Worm (Caenorhabditis elegans) whole organism, L3 larva: Measurements from ENCODE around the gene C54C6.11.
A peak's percentile ranks its signal among the peaks of the same experiment; 100 is the strongest.

Experiments used
- R02D3.7 ChIP-seq: fragments of 150-350 bp; optimal IDR thresholded peaks from 2 replicates; lab custom pipeline; 2014; ENCODE audit warnings: missing biosample characterization, missing genetic modification characterization
- ZK546.5 ChIP-seq: sonication (generic microtip); optimal IDR thresholded peaks from 2 replicates; lab custom pipeline; 2017; ENCODE audit warnings: missing biosample characterization, missing genetic modification characterization
- aly-2 ChIP-seq: fragments of 150-350 bp; optimal IDR thresholded peaks from 2 replicates; lab custom pipeline; 2014; ENCODE audit warnings: missing biosample characterization, missing genetic modification characterization
- ama-1 ChIP-seq: fragments of 150-350 bp; optimal IDR thresholded peaks from 2 replicates; lab custom pipeline; 2018
- ceh-16 ChIP-seq: sonication (generic microtip); optimal IDR thresholded peaks from 2 replicates; lab custom pipeline; 2017; ENCODE audit warnings: missing biosample characterization, missing genetic modification characterization
- ceh-28 ChIP-seq: fragments of 150-350 bp; optimal IDR thresholded peaks from 2 replicates; lab custom pipeline; 2014; ENCODE audit warnings: missing biosample characterization, missing genetic modification reagents, missing genetic modification characterization
- ceh-82 ChIP-seq: fragments of 150-350 bp; optimal IDR thresholded peaks from 2 replicates; lab custom pipeline; 2014; ENCODE audit warnings: missing biosample characterization, missing genetic modification characterization
- ceh-9 ChIP-seq: sonication (generic microtip); optimal IDR thresholded peaks from 2 replicates; lab custom pipeline; 2018; ENCODE audit warnings: missing biosample characterization, missing genetic modification characterization
- daf-12 ChIP-seq: fragments of 150-350 bp; optimal IDR thresholded peaks from 2 replicates; lab custom pipeline; 2014; ENCODE audit warnings: missing biosample characterization, missing genetic modification reagents, missing genetic modification characterization
- egl-27 ChIP-seq: sonication (generic microtip); optimal IDR thresholded peaks from 4 replicates; lab custom pipeline; 2017; ENCODE audit warnings: missing biosample characterization, missing genetic modification reagents, missing genetic modification characterization
- egl-5 ChIP-seq: fragments of 150-350 bp; optimal IDR thresholded peaks from 2 replicates; lab custom pipeline; 2017; ENCODE audit warnings: missing biosample characterization, missing genetic modification reagents, missing genetic modification characterization, inconsistent platforms
- elt-1 ChIP-seq: fragments of 150-350 bp; optimal IDR thresholded peaks from 2 replicates; lab custom pipeline; 2014; ENCODE audit warnings: missing biosample characterization, missing genetic modification characterization
- elt-2 ChIP-seq: sonication (generic microtip); optimal IDR thresholded peaks from 2 replicates; lab custom pipeline; 2016; ENCODE audit warnings: missing genetic modification reagents, mild to moderate bottlenecking, missing genetic modification characterization, missing compliant biosample characterization
- elt-3 ChIP-seq, 3 experiments: fragments of 150-350 bp in 1 of 3; sonication (generic microtip) in 2 of 3; optimal IDR thresholded peaks; 2 replicates in 2 of 3; 4 replicates in 1 of 3; lab custom pipeline; 2014 to 2017; ENCODE audit warnings: missing biosample characterization in 3 of 3, missing genetic modification characterization in 3 of 3
- eor-1 ChIP-seq, 2 experiments: fragments of 150-350 bp; optimal IDR thresholded peaks; 2 replicates each; lab custom pipeline; 2014 to 2018; ENCODE audit warnings: missing biosample characterization in 2 of 2, missing genetic modification characterization in 2 of 2
- fkh-10 ChIP-seq: sonication (generic microtip); optimal IDR thresholded peaks from 2 replicates; lab custom pipeline; 2017; ENCODE audit warnings: missing biosample characterization, missing genetic modification reagents, missing genetic modification characterization
- fkh-2 ChIP-seq: fragments of 150-350 bp; optimal IDR thresholded peaks from 2 replicates; lab custom pipeline; 2014; ENCODE audit warnings: missing biosample characterization, missing genetic modification reagents, missing genetic modification characterization
- fos-1 ChIP-seq: fragments of 150-350 bp; optimal IDR thresholded peaks from 2 replicates; lab custom pipeline; 2014; ENCODE audit warnings: missing biosample characterization, missing genetic modification characterization
- hmg-11 ChIP-seq: sonication (generic microtip); optimal IDR thresholded peaks from 2 replicates; lab custom pipeline; 2016; ENCODE audit warnings: missing genetic modification characterization, missing compliant biosample characterization
- jun-1 ChIP-seq: fragments of 150-350 bp; optimal IDR thresholded peaks from 2 replicates; lab custom pipeline; 2014; ENCODE audit warnings: missing biosample characterization, missing genetic modification reagents, missing genetic modification characterization
- lin-15B ChIP-seq: fragments of 150-350 bp; optimal IDR thresholded peaks from 2 replicates; lab custom pipeline; 2014; ENCODE audit warnings: missing biosample characterization, missing genetic modification characterization
- lin-39 ChIP-seq: fragments of 150-350 bp; optimal IDR thresholded peaks from 2 replicates; lab custom pipeline; 2018; ENCODE audit warnings: missing biosample characterization, missing genetic modification reagents, missing genetic modification characterization
- lsy-12 ChIP-seq: sonication (generic microtip); optimal IDR thresholded peaks from 2 replicates; lab custom pipeline; 2016; ENCODE audit warnings: mild to moderate bottlenecking, missing genetic modification characterization, missing compliant biosample characterization
- mdl-1 ChIP-seq: fragments of 150-350 bp; optimal IDR thresholded peaks from 2 replicates; lab custom pipeline; 2014; ENCODE audit warnings: missing biosample characterization, missing genetic modification characterization
- mml-1 ChIP-seq: fragments of 150-350 bp; sonication (generic microtip); optimal IDR thresholded peaks from 3 replicates; lab custom pipeline; 2014; ENCODE audit warnings: missing biosample characterization, missing genetic modification characterization
- nfya-1 ChIP-seq: sonication (generic microtip); optimal IDR thresholded peaks from 2 replicates; lab custom pipeline; 2017; ENCODE audit warnings: missing genetic modification characterization, mild to moderate bottlenecking, missing compliant biosample characterization, antibody characterized with exemption, moderate library complexity; ENCODE audit not compliant: insufficient read depth
- nhr-11 ChIP-seq: fragments of 150-350 bp; optimal IDR thresholded peaks from 2 replicates; lab custom pipeline; 2014; ENCODE audit warnings: missing biosample characterization, missing genetic modification characterization
- nhr-12 ChIP-seq: fragments of 150-350 bp; optimal IDR thresholded peaks from 2 replicates; lab custom pipeline; 2014; ENCODE audit warnings: missing biosample characterization, missing genetic modification characterization
- nhr-23 ChIP-seq: fragments of 150-350 bp; optimal IDR thresholded peaks from 2 replicates; lab custom pipeline; 2014; ENCODE audit warnings: missing biosample characterization, missing genetic modification reagents, missing genetic modification characterization
- nhr-237 ChIP-seq: fragments of 150-350 bp; optimal IDR thresholded peaks from 2 replicates; lab custom pipeline; 2014; ENCODE audit warnings: missing biosample characterization, missing genetic modification characterization
- nhr-25 ChIP-seq: sonication (generic microtip); optimal IDR thresholded peaks from 2 replicates; lab custom pipeline; 2017; ENCODE audit warnings: missing biosample characterization, missing genetic modification characterization
- nhr-28 ChIP-seq: fragments of 150-350 bp; optimal IDR thresholded peaks from 2 replicates; lab custom pipeline; 2014; ENCODE audit warnings: missing biosample characterization, missing genetic modification characterization
- nhr-43 ChIP-seq: sonication (generic microtip); optimal IDR thresholded peaks from 2 replicates; lab custom pipeline; 2016; ENCODE audit warnings: mild to moderate bottlenecking, missing genetic modification characterization, missing compliant biosample characterization; ENCODE audit not compliant: poor library complexity, severe bottlenecking
- nhr-67 ChIP-seq: fragments of 150-350 bp; optimal IDR thresholded peaks from 2 replicates; lab custom pipeline; 2014; ENCODE audit warnings: missing biosample characterization, missing genetic modification characterization
- nhr-76 ChIP-seq: fragments of 150-350 bp; sonication (generic microtip); optimal IDR thresholded peaks from 5 replicates; lab custom pipeline; 2014; ENCODE audit warnings: missing biosample characterization, missing genetic modification characterization
- nhr-77 ChIP-seq: fragments of 150-350 bp; optimal IDR thresholded peaks from 2 replicates; lab custom pipeline; 2014; ENCODE audit warnings: missing biosample characterization, missing genetic modification characterization
- pha-4 ChIP-seq: fragments of 150-350 bp; optimal IDR thresholded peaks from 2 replicates; lab custom pipeline; 2014; ENCODE audit warnings: missing biosample characterization, missing genetic modification reagents, missing genetic modification characterization
- pqm-1 ChIP-seq: fragments of 150-350 bp; optimal IDR thresholded peaks from 2 replicates; lab custom pipeline; 2017; ENCODE audit warnings: missing biosample characterization, missing genetic modification characterization, inconsistent platforms
- sea-2 ChIP-seq: fragments of 150-350 bp; sonication (generic microtip); optimal IDR thresholded peaks from 4 replicates; lab custom pipeline; 2014; ENCODE audit warnings: missing biosample characterization, missing genetic modification reagents, missing genetic modification characterization
- skn-1 ChIP-seq: fragments of 150-350 bp; optimal IDR thresholded peaks from 2 replicates; lab custom pipeline; 2014; ENCODE audit warnings: missing biosample characterization, missing genetic modification characterization
- snpc-4 ChIP-seq: fragments of 150-350 bp; optimal IDR thresholded peaks from 2 replicates; lab custom pipeline; 2014; ENCODE audit warnings: missing biosample characterization, missing genetic modification characterization
- tbx-2 ChIP-seq: sonication (generic microtip); optimal IDR thresholded peaks from 2 replicates; lab custom pipeline; 2016; ENCODE audit warnings: mild to moderate bottlenecking, missing genetic modification characterization, missing compliant biosample characterization
- unc-39 ChIP-seq: sonication (generic microtip); optimal IDR thresholded peaks from 4 replicates; lab custom pipeline; 2017; ENCODE audit warnings: missing biosample characterization, missing genetic modification characterization
- unc-62 ChIP-seq: fragments of 150-350 bp; sonication (generic microtip); optimal IDR thresholded peaks from 4 replicates; lab custom pipeline; 2014; ENCODE audit warnings: missing biosample characterization, missing genetic modification reagents, missing genetic modification characterization
- zag-1 ChIP-seq: fragments of 150-350 bp; optimal IDR thresholded peaks from 2 replicates; lab custom pipeline; 2014; ENCODE audit warnings: missing biosample characterization, missing genetic modification characterization
- ztf-11 ChIP-seq: fragments of 150-350 bp; optimal IDR thresholded peaks from 2 replicates; lab custom pipeline; 2014; ENCODE audit warnings: missing biosample characterization, missing genetic modification characterization
- ztf-4 ChIP-seq: fragments of 150-350 bp; optimal IDR thresholded peaks from 2 replicates; lab custom pipeline; 2014; ENCODE audit warnings: missing biosample characterization, missing genetic modification characterization

C54C6.11 gene

DNA sequence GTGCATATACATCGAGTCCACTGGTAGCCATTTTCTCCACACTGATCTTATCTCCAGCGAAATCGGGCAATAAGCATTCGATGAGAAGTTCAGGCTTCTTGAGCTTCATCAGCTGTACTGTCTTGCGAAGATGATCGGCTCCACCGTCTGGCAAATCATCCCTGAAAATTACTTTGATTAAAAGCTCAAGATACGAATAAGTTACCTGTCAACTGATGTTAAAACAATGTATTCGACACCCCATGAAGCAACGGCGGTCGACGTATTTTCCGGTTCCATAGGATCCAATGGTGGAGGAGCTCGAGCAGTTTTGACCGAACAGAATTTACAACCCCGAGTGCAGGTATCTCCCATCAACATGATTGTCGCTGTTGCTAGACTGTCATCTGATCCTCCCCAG lies 43.9 kb upstream of the C54C6.11 start:
- TF ChIP-seq pqm-1 (tag; lab: Kevin White, UChicago) = no peak
- TF ChIP-seq pha-4 (tag; lab: Kevin White, UChicago) = no peak
- no peak for TF ChIP-seq elt-3 (tag; optimal IDR thresholded peaks at IDR 0.05; lab: Kevin White, UChicago)
- no peak for TF ChIP-seq unc-62 (GFP tag; lab: Kevin White, UChicago)
- TF ChIP-seq nhr-25 (tag; lab: Kevin White, UChicago) = no peak
- TF ChIP-seq nhr-67 = no peak
- TF ChIP-seq fos-1 = no peak
- no peak for TF ChIP-seq ceh-16 (tag; lab: Kevin White, UChicago)
- no peak for TF ChIP-seq snpc-4 (tag; lab: Kevin White, UChicago)
- no peak for TF ChIP-seq nhr-23 (tag; lab: Kevin White, UChicago)
- TF ChIP-seq daf-12 (tag; lab: Kevin White, UChicago) = no peak
- TF ChIP-seq nhr-77 (tag; lab: Kevin White, UChicago) = no peak
- no peak for TF ChIP-seq lin-15B
- no peak for TF ChIP-seq eor-1 (tag; optimal IDR thresholded peaks at IDR 0.05; lab: Kevin White, UChicago)
- TF ChIP-seq tbx-2 (tag; lab: Kevin White, UChicago) = no peak

DNA sequence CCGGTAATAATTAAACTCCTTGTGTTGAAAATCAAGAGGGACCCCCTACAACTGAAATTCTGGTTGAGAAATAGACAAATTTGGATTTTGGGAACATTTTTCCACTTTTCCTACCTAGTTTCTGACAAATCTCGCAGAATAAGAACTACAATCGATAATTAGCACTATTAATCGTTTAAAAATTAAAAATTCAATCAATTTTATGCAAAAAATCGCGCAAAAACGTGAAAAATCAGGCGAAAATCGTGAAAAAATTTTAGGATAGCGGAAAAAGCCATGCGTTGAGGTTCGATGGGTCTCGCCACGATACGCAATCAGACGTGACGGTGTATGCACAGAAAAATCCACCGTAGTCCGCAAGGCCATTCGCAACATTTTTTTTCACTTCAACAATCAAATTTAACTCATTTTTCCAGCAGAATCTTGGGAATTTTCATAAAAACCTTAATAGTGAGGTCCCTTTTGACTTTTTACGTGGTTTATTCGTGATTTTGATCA lies 43.0 kb upstream of the C54C6.11 start, which contains the start of gene lias-1:
Gene lias-1 (minus strand): TSS at position 51 of the 498 bp plus-strand sequence.
- no peak for TF ChIP-seq ZK546.5 (tag; lab: Kevin White, UChicago)
- TF ChIP-seq daf-12 (tag; lab: Kevin White, UChicago) = no peak
- TF ChIP-seq eor-1 (tag; optimal IDR thresholded peaks at IDR 0.05; lab: Kevin White, UChicago) = no peak
- TF ChIP-seq unc-39 = no peak
- TF ChIP-seq fkh-2 (tag; lab: Kevin White, UChicago) = no peak
- TF ChIP-seq nhr-77 (tag; lab: Kevin White, UChicago) = no peak
- TF ChIP-seq nhr-67 = no peak
- TF ChIP-seq egl-5 (tag; lab: Kevin White, UChicago) = peak; percentile 83
- TF ChIP-seq zag-1 = no peak
- no peak for TF ChIP-seq unc-62 (GFP tag; lab: Kevin White, UChicago)
- TF ChIP-seq tbx-2 (tag; lab: Kevin White, UChicago) = no peak
- no peak for TF ChIP-seq elt-1 (tag; lab: Kevin White, UChicago)
- TF ChIP-seq sea-2 (GFP tag; lab: Kevin White, UChicago) = no peak
- no peak for TF ChIP-seq egl-27 (tag; lab: Kevin White, UChicago)
- TF ChIP-seq jun-1 (tag; lab: Kevin White, UChicago) = peak; percentile 70
- no peak for TF ChIP-seq ceh-16 (tag; lab: Kevin White, UChicago)
- TF ChIP-seq ceh-82 (tag; lab: Kevin White, UChicago) = no peak
- peak; percentile 47 for TF ChIP-seq elt-2 (tag; lab: Kevin White, UChicago)
- TF ChIP-seq pha-4 (tag; lab: Kevin White, UChicago) = peak; percentile 91
- peak; percentile 73 for TF ChIP-seq pqm-1 (tag; lab: Kevin White, UChicago)
- no peak for TF ChIP-seq ztf-11
- TF ChIP-seq lin-15B = peak; percentile 90
- no peak for TF ChIP-seq nhr-12
- peak; percentile 57 for TF ChIP-seq R02D3.7 (tag; lab: Kevin White, UChicago)
- TF ChIP-seq snpc-4 (tag; lab: Kevin White, UChicago) = peak; percentile 73
- peak; percentile 73 for TF ChIP-seq ztf-4 (tag; lab: Kevin White, UChicago)
- TF ChIP-seq fkh-10 (GFP tag; lab: Kevin White, UChicago) = peak; percentile 39
- TF ChIP-seq ceh-28 = peak; percentile 44
- TF ChIP-seq nhr-76 = no peak
- peak; percentile 94 for TF ChIP-seq nfya-1 (tag; lab: Kevin White, UChicago)
- TF ChIP-seq nhr-23 (tag; lab: Kevin White, UChicago) = peak; percentile 84
- peak; percentile 49 for TF ChIP-seq lsy-12 (tag; lab: Kevin White, UChicago)
- TF ChIP-seq aly-2 (tag; lab: Kevin White, UChicago) = no peak
- peak; percentile 79 for TF ChIP-seq hmg-11 (tag; lab: Kevin White, UChicago)
- no peak for TF ChIP-seq nhr-237 (tag; lab: Kevin White, UChicago)
- TF ChIP-seq nhr-43 = peak; percentile 18
- no peak for TF ChIP-seq nhr-28 (tag; lab: Kevin White, UChicago)
- no peak for TF ChIP-seq fos-1
- no peak for TF ChIP-seq mml-1
- TF ChIP-seq ceh-9 (tag; lab: Kevin White, UChicago) = no peak
- TF ChIP-seq nhr-25 (tag; lab: Kevin White, UChicago) = peak; percentile 93
- peak; percentile 67 for TF ChIP-seq lin-39 (tag; lab: Kevin White, UChicago)
- peak; percentile 60 for TF ChIP-seq skn-1 (tag; lab: Kevin White, UChicago)
- TF ChIP-seq elt-3 (tag; optimal IDR thresholded peaks at IDR 0.05; lab: Kevin White, UChicago) = no peak
- no peak for TF ChIP-seq nhr-11 (tag; lab: Kevin White, UChicago)
- TF ChIP-seq ama-1 (lab: Kevin White, UChicago) = peak; percentile 68
- no peak for TF ChIP-seq mdl-1 (tag; lab: Kevin White, UChicago)
